Worm (Caenorhabditis elegans): ENCODE data around the gene ubxn-2.
"Not testable (repeated sequence)": the region's sequence is repeated elsewhere in the genome, so short reads cannot be mapped to it uniquely, and the experiment has no call there.

- TF ChIP-seq sox-4 (tag; optimal IDR thresholded peaks at IDR 0.05); nhr-11 (tag; optimal IDR thresholded peaks at IDR 0.05); hlh-17 (GFP tag; optimal IDR thresholded peaks at IDR 0.05; ENCODE audit: borderline replicate concordance); nhr-77 (tag; optimal IDR thresholded peaks at IDR 0.05); ztf-11 (tag; optimal IDR thresholded peaks at IDR 0.05); ama-1 (optimal IDR thresholded peaks at IDR 0.05); nhr-28 (tag; optimal IDR thresholded peaks at IDR 0.05); lin-15B (tag; optimal IDR thresholded peaks at IDR 0.05); ceh-90 (tag; optimal IDR thresholded peaks at IDR 0.05); mep-1 (tag; optimal IDR thresholded peaks at IDR 0.05); nhr-90 (tag; optimal IDR thresholded peaks at IDR 0.05; ENCODE audit: poor library complexity); swsn-7 (tag; optimal IDR thresholded peaks at IDR 0.05): not testable (repeated sequence)
Observed at ce11 chrIV:2716474-2716873, 9.1 kb downstream of the ubxn-2 start, which contains the start of gene Y94H6A.7.

All from whole organism, L1 larva.